Worm (Caenorhabditis elegans) whole organism, L4 larva: Measurements from ENCODE around the gene F57A8.7.

ENCODE experiments used
- F26F4.8 ChIP-seq: fragments of 200-800 bp; sonication (Bioruptor generic); conservative IDR thresholded peaks from 2 replicates; pipeline ENCODE4 v1.3.6; 2022; ENCODE audit warnings: missing genetic modification characterization, missing compliant biosample characterization
- Y48G9A.11 ChIP-seq: fragments of 200-800 bp; sonication (Bioruptor generic); IDR thresholded peaks from 2 replicates; pipeline ENCODE4 v1.3.6; 2022; ENCODE audit warnings: missing genetic modification reagents, missing genetic modification characterization, missing compliant biosample characterization
- Y5F2A.4 ChIP-seq: fragments of 200-800 bp; sonication (Bioruptor generic); optimal IDR thresholded peaks from 2 replicates; lab custom pipeline; 2018; ENCODE audit warnings: mild to moderate bottlenecking, missing genetic modification characterization, missing compliant biosample characterization
- ZK337.2 ChIP-seq: fragments of 200-800 bp; sonication (Bioruptor generic); IDR thresholded peaks from 2 replicates; pipeline ENCODE4 v1.3.6; 2022; ENCODE audit warnings: missing genetic modification reagents, missing genetic modification characterization, missing compliant biosample characterization
- ZK546.5 ChIP-seq, 2 experiments: sonication (generic microtip); optimal IDR thresholded peaks; 2 replicates each; lab custom pipeline; 2017; ENCODE audit warnings: missing biosample characterization in 2 of 2, missing genetic modification characterization in 2 of 2
- aha-1 ChIP-seq: fragments of 150-350 bp; peaks from one replicate; lab custom pipeline; 2014; ENCODE audit warnings: missing biosample characterization, missing genetic modification characterization
- arid-1 ChIP-seq: fragments of 200-800 bp; sonication (Bioruptor generic); conservative IDR thresholded peaks from 2 replicates; pipeline ENCODE4 v1.3.6; 2022; ENCODE audit warnings: missing genetic modification reagents, missing genetic modification characterization, missing compliant biosample characterization
- attf-4 ChIP-seq: sonication (generic microtip); optimal IDR thresholded peaks from 3 replicates; lab custom pipeline; 2017; ENCODE audit warnings: missing biosample characterization, missing genetic modification characterization
- ceh-62 ChIP-seq: sonication (generic microtip); optimal IDR thresholded peaks from 2 replicates; lab custom pipeline; 2017; ENCODE audit warnings: missing biosample characterization, missing genetic modification characterization
- ctbp-1 ChIP-seq: fragments of 200-800 bp; sonication (Bioruptor generic); IDR thresholded peaks from 2 replicates; pipeline ENCODE4 v1.3.6; 2022; ENCODE audit warnings: missing genetic modification reagents, missing genetic modification characterization, missing compliant biosample characterization
- daf-12 ChIP-seq: fragments of 150-350 bp; optimal IDR thresholded peaks from 2 replicates; lab custom pipeline; 2014; ENCODE audit warnings: missing biosample characterization, missing genetic modification reagents, missing genetic modification characterization
- daf-16 ChIP-seq, 3 experiments: sonication (generic microtip); optimal IDR thresholded peaks; 2 replicates each; lab custom pipeline; 2016 to 2017; ENCODE audit warnings: missing genetic modification characterization in 3 of 3, missing genetic modification reagents in 3 of 3, mild to moderate bottlenecking in 2 of 3, missing compliant biosample characterization in 2 of 3, missing biosample characterization in 1 of 3, moderate library complexity in 1 of 3
- dmd-6 ChIP-seq: fragments of 200-800 bp; sonication (Bioruptor generic); IDR thresholded peaks from 2 replicates; pipeline ENCODE4 v1.3.6; 2022; ENCODE audit warnings: missing genetic modification reagents, missing genetic modification characterization, missing compliant biosample characterization
- dmd-9 ChIP-seq: fragments of 200-800 bp; sonication (Bioruptor generic); IDR thresholded peaks from 2 replicates; pipeline ENCODE4 v1.3.6; 2022; ENCODE audit warnings: missing genetic modification reagents, missing genetic modification characterization, missing compliant biosample characterization
- dpl-1 ChIP-seq: fragments of 150-350 bp; optimal IDR thresholded peaks from 2 replicates; lab custom pipeline; 2014; ENCODE audit warnings: missing biosample characterization, missing genetic modification reagents, missing genetic modification characterization
- duxl-1 ChIP-seq: sonication (generic microtip); optimal IDR thresholded peaks from 2 replicates; lab custom pipeline; 2016; ENCODE audit warnings: mild to moderate bottlenecking, missing genetic modification characterization, moderate library complexity, missing compliant biosample characterization; ENCODE audit not compliant: poor library complexity
- dve-1 ChIP-seq: sonication (generic microtip); optimal IDR thresholded peaks from 2 replicates; lab custom pipeline; 2017; ENCODE audit warnings: antibody characterized with exemption, mild to moderate bottlenecking, missing genetic modification characterization, missing compliant biosample characterization; ENCODE audit not compliant: insufficient read depth
- egl-43 ChIP-seq: fragments of 200-800 bp; sonication (Bioruptor generic); IDR thresholded peaks from 2 replicates; pipeline ENCODE4 v1.3.6; 2022; ENCODE audit warnings: missing genetic modification reagents, missing genetic modification characterization, missing compliant biosample characterization
- fos-1 ChIP-seq: fragments of 150-350 bp; optimal IDR thresholded peaks from 2 replicates; lab custom pipeline; 2014; ENCODE audit warnings: missing biosample characterization, missing genetic modification characterization
- hlh-11 ChIP-seq: fragments of 200-800 bp; sonication (Bioruptor generic); optimal IDR thresholded peaks from 2 replicates; lab custom pipeline; 2018; ENCODE audit warnings: mild to moderate bottlenecking, missing genetic modification characterization, missing compliant biosample characterization
- hmg-1.1 ChIP-seq: fragments of 200-800 bp; sonication (Bioruptor generic); IDR thresholded peaks from 2 replicates; pipeline ENCODE4 v1.3.6; 2022; ENCODE audit warnings: missing genetic modification reagents, missing genetic modification characterization, missing compliant biosample characterization
- jun-1 ChIP-seq: fragments of 150-350 bp; optimal IDR thresholded peaks from 2 replicates; lab custom pipeline; 2014; ENCODE audit warnings: missing biosample characterization, missing genetic modification reagents, missing genetic modification characterization
- lim-7 ChIP-seq: fragments of 200-800 bp; sonication (Bioruptor generic); IDR thresholded peaks from 2 replicates; pipeline ENCODE4 v1.3.6; 2022; ENCODE audit warnings: missing genetic modification characterization, missing compliant biosample characterization
- lin-13 ChIP-seq: fragments of 150-350 bp; optimal IDR thresholded peaks from 2 replicates; lab custom pipeline; 2014; ENCODE audit warnings: missing biosample characterization, missing genetic modification reagents, missing genetic modification characterization
- lin-15B ChIP-seq: fragments of 150-350 bp; sonication (generic microtip); optimal IDR thresholded peaks from 3 replicates; lab custom pipeline; 2014; ENCODE audit warnings: missing biosample characterization, missing genetic modification characterization
- lin-38 ChIP-seq: fragments of 200-800 bp; sonication (Bioruptor generic); IDR thresholded peaks from 2 replicates; pipeline ENCODE4 v1.3.6; 2022; ENCODE audit warnings: missing genetic modification reagents, missing genetic modification characterization, missing compliant biosample characterization
- lir-3 ChIP-seq: sonication (generic microtip); optimal IDR thresholded peaks from 2 replicates; lab custom pipeline; 2016; ENCODE audit warnings: mild to moderate bottlenecking, missing genetic modification characterization, missing compliant biosample characterization
- madf-5 ChIP-seq, 2 experiments: fragments of 200-800 bp; sonication (Bioruptor generic); IDR thresholded peaks; 2 replicates each; pipeline ENCODE4 v1.3.6; 2022; ENCODE audit warnings: missing compliant biosample characterization in 2 of 2, missing genetic modification characterization in 2 of 2
- mep-1 ChIP-seq: fragments of 150-350 bp; sonication (generic microtip); optimal IDR thresholded peaks from 3 replicates; lab custom pipeline; 2014; ENCODE audit warnings: missing biosample characterization, missing genetic modification characterization
- mxl-2 ChIP-seq: fragments of 200-800 bp; sonication (Bioruptor generic); conservative IDR thresholded peaks from 2 replicates; pipeline ENCODE4 v1.3.6; 2022; ENCODE audit warnings: missing genetic modification reagents, missing genetic modification characterization, missing compliant biosample characterization
- mxl-3 ChIP-seq: fragments of 200-800 bp; sonication (Bioruptor generic); optimal IDR thresholded peaks from 2 replicates; lab custom pipeline; 2018; ENCODE audit warnings: mild to moderate bottlenecking, missing genetic modification characterization, missing compliant biosample characterization
- nhr-10 ChIP-seq: fragments of 150-350 bp; optimal IDR thresholded peaks from 2 replicates; lab custom pipeline; 2014; ENCODE audit warnings: missing biosample characterization, missing genetic modification characterization
- nhr-102 ChIP-seq: sonication (generic microtip); optimal IDR thresholded peaks from 2 replicates; lab custom pipeline; 2016; ENCODE audit warnings: mild to moderate bottlenecking, missing genetic modification characterization, moderate library complexity, missing compliant biosample characterization
- nhr-11 ChIP-seq: fragments of 150-350 bp; optimal IDR thresholded peaks from 2 replicates; lab custom pipeline; 2014; ENCODE audit warnings: missing biosample characterization, missing genetic modification characterization
- nhr-111 ChIP-seq: fragments of 200-800 bp; sonication (Bioruptor generic); optimal IDR thresholded peaks from 2 replicates; lab custom pipeline; 2018; ENCODE audit warnings: mild to moderate bottlenecking, missing genetic modification characterization, missing compliant biosample characterization
- nhr-28 ChIP-seq: fragments of 150-350 bp; optimal IDR thresholded peaks from 2 replicates; lab custom pipeline; 2014; ENCODE audit warnings: missing biosample characterization, missing genetic modification characterization
- nhr-48 ChIP-seq: sonication (generic microtip); optimal IDR thresholded peaks from 2 replicates; lab custom pipeline; 2016; ENCODE audit warnings: mild to moderate bottlenecking, missing genetic modification characterization, missing compliant biosample characterization
- nhr-77 ChIP-seq: fragments of 150-350 bp; optimal IDR thresholded peaks from 2 replicates; lab custom pipeline; 2014; ENCODE audit warnings: missing biosample characterization, missing genetic modification characterization
- php-3 ChIP-seq: fragments of 200-800 bp; sonication (Bioruptor generic); IDR thresholded peaks from 2 replicates; pipeline ENCODE4 v1.3.6; 2022; ENCODE audit warnings: missing genetic modification reagents, missing genetic modification characterization, missing compliant biosample characterization
- pqm-1 ChIP-seq: sonication (generic microtip); optimal IDR thresholded peaks from 2 replicates; lab custom pipeline; 2017; ENCODE audit warnings: missing biosample characterization, missing genetic modification characterization
- sdz-12 ChIP-seq: fragments of 200-800 bp; sonication (Bioruptor generic); optimal IDR thresholded peaks from 2 replicates; lab custom pipeline; 2018; ENCODE audit warnings: mild to moderate bottlenecking, missing genetic modification characterization, missing compliant biosample characterization
- unc-62 ChIP-seq, 3 experiments: fragments of 150-350 bp in 1 of 3; sonication (generic microtip); optimal IDR thresholded peaks in 2 of 3; peaks in 1 of 3; 1 replicate in 1 of 3; 2 replicates in 2 of 3; lab custom pipeline; 2014 to 2017; ENCODE audit warnings: missing biosample characterization in 3 of 3, missing genetic modification characterization in 3 of 3, missing genetic modification reagents in 3 of 3, missing genotype in 1 of 3
- vab-7 ChIP-seq: fragments of 200-800 bp; sonication (Bioruptor generic); IDR thresholded peaks from 2 replicates; pipeline ENCODE4 v1.3.6; 2022; ENCODE audit warnings: missing genetic modification reagents, missing genetic modification characterization, missing compliant biosample characterization

Gene F57A8.7

ce11 chrV:10104785-10105310 is 29.3 kb downstream of the F57A8.7 start, which contains the start of gene ugt-17:
Gene ugt-17 (minus strand): TSS chrV:10104964.
- TF ChIP-seq mxl-2 (no peak), ceh-62 (tag; lab: Kevin White, UChicago) (no peak), fos-1 (no peak), ZK337.2 (no peak), lim-7 (GFP tag; lab: Robert Waterston, UW) (no peak), nhr-28 (tag; lab: Kevin White, UChicago) (peak; percentile 65), arid-1 (no peak), nhr-102 (tag; lab: Kevin White, UChicago) (peak; percentile 7), lin-13 (GFP tag; lab: Kevin White, UChicago) (no peak), ctbp-1 (GFP tag; lab: Robert Waterston, UW) (no peak), dve-1 (peak; percentile 70), ZK546.5 (tag; optimal IDR thresholded peaks at IDR 0.05; lab: Kevin White, UChicago) (no peak), daf-16 (GFP tag; optimal IDR thresholded peaks at IDR 0.05; lab: Kevin White, UChicago) (no peak), daf-16 (tag; optimal IDR thresholded peaks at IDR 0.05; lab: Kevin White, UChicago) (peak; percentile 91), aha-1 (tag; lab: Kevin White, UChicago) (no peak), nhr-48 (no peak), nhr-10 (tag; lab: Kevin White, UChicago) (no peak), duxl-1 (no peak), Y5F2A.4 (GFP tag; lab: Kevin White, UChicago) (no peak), mxl-3 (GFP tag; lab: Kevin White, UChicago) (no peak), mep-1 (no peak), lin-15B (tag; lab: Kevin White, UChicago) (no peak), php-3 (GFP tag; lab: Robert Waterston, UW) (peak; percentile 60; the same call in 1 of the 2 replicates), dpl-1 (GFP tag; lab: Kevin White, UChicago) (no peak), dmd-9 (GFP tag; lab: Robert Waterston, UW) (no peak), pqm-1 (tag; lab: Kevin White, UChicago) (peak; percentile 74), nhr-77 (tag; lab: Kevin White, UChicago) (peak; percentile 61), hlh-11 (tag; lab: Kevin White, UChicago) (peak; percentile 50), dmd-6 (GFP tag; lab: Robert Waterston, UW) (peak; percentile 78), attf-4 (tag; lab: Kevin White, UChicago) (no peak)
- TF ChIP-seq, all 104 proteins: peak for 9

- TF ChIP-seq jun-1, result no peak
- peak; percentile 44 for TF ChIP-seq aha-1 (tag; lab: Kevin White, UChicago)
These were observed 29.9 kb downstream of the F57A8.7 start, which contains the start of gene C08B6.2 for ce11 chrV:10105412-10105811. Gene C08B6.2 (plus strand): TSS chrV:10105712.

ce11 chrV:10107309-10107708 is 31.8 kb downstream of the F57A8.7 start, which contains the start of gene C08B6.11:
Gene C08B6.11 (plus strand): TSS chrV:10107609.
- TF ChIP-seq sdz-12 (GFP tag; lab: Kevin White, UChicago) (no peak), daf-16 (GFP tag; optimal IDR thresholded peaks at IDR 0.05; lab: Kevin White, UChicago) (no peak), daf-16 (tag; optimal IDR thresholded peaks at IDR 0.05; lab: Kevin White, UChicago) (no peak), madf-5 (GFP tag; IDR thresholded peaks at IDR 0.05; lab: Robert Waterston, UW) (no peak), dmd-9 (GFP tag; lab: Robert Waterston, UW) (no peak), lin-38 (GFP tag; lab: Robert Waterston, UW) (no peak), lir-3 (tag; lab: Kevin White, UChicago) (no peak), nhr-11 (tag; lab: Kevin White, UChicago) (no peak), vab-7 (GFP tag; lab: Robert Waterston, UW) (no peak), fos-1 (no peak), Y48G9A.11 (GFP tag; lab: Robert Waterston, UW) (no peak), egl-43 (no peak), hmg-1.1 (GFP tag; lab: Robert Waterston, UW) (no peak), F26F4.8 (no peak), pqm-1 (tag; lab: Kevin White, UChicago) (no peak), unc-62 (GFP tag; optimal IDR thresholded peaks at IDR 0.05 in 1 of 2; lab: Kevin White, UChicago) (no peak), unc-62 (tag; optimal IDR thresholded peaks at IDR 0.05; lab: Kevin White, UChicago) (no peak), nhr-77 (tag; lab: Kevin White, UChicago) (no peak), mxl-2 (no peak), nhr-111 (GFP tag; lab: Kevin White, UChicago) (no peak), daf-12 (tag; lab: Kevin White, UChicago) (no peak), Y5F2A.4 (GFP tag; lab: Kevin White, UChicago) (no peak)
